Fruit fly (Drosophila melanogaster): Measurements from ENCODE around the gene CG12817.

Gene CG12817

DNA sequence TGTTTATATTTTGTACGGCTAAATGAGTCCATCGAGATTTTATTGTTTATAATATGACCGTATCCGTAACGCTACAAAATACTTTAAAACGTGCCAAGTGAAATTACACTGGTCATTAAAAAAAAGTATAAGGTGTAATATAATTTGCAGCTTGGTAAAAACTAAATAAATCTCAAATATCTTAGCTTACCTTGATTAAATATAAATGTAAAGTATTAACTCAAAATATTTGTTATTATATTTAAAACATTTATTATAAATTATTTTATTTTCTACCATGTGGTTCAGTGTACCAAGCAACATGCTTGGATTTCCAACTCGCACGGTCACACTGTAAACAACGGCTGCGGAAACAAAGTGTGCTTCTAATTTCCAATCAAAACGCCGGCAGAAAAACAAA, 37.3 kb upstream of the CG12817 start, which contains the start of the genes Sirt6 and pont (continued):
- peak; percentile 81 for TF ChIP-seq CG6765 (GFP tag; optimal IDR thresholded peaks at IDR 0.05)
- TF ChIP-seq CG15514 (GFP tag; optimal IDR thresholded peaks at IDR 0.05) = peak; percentile 83
- peak; percentile 95 for TF ChIP-seq CG30403 (GFP tag; optimal IDR thresholded peaks at IDR 0.05)
- TF ChIP-seq CG15269 (tag; optimal IDR thresholded peaks at IDR 0.05) = peak; percentile 96
- peak; percentile 95 for TF ChIP-seq Fer3 (tag; optimal IDR thresholded peaks at IDR 0.05)
- no peak for TF ChIP-seq CG2199 (GFP tag; IDR thresholded peaks at IDR 0.05)
- TF ChIP-seq amos (GFP tag; IDR thresholded peaks at IDR 0.05; ENCODE audit: partially characterized antibody) = no peak
- TF ChIP-seq Elba2 (GFP tag; optimal IDR thresholded peaks at IDR 0.05) = peak; percentile 54
- peak; percentile 93 for TF ChIP-seq az2 (GFP tag; optimal IDR thresholded peaks at IDR 0.05)
- no peak for TF ChIP-seq Oaz (GFP tag; IDR thresholded peaks at IDR 0.05)
- no peak for TF ChIP-seq CG4282 (GFP tag; optimal IDR thresholded peaks at IDR 0.05)
- TF ChIP-seq otp (GFP tag; IDR thresholded peaks at IDR 0.05) = no peak
- TF ChIP-seq CG1603 (tag; optimal IDR thresholded peaks at IDR 0.05) = peak; percentile 41
- no peak for TF ChIP-seq CG32532 (GFP tag; IDR thresholded peaks at IDR 0.05)
- no peak for TF ChIP-seq CG8765 (GFP tag; IDR thresholded peaks at IDR 0.05)
- TF ChIP-seq CG2116 (GFP tag; optimal IDR thresholded peaks at IDR 0.05) = peak; percentile 72
- TF ChIP-seq da (GFP tag; optimal IDR thresholded peaks at IDR 0.05) = no peak
- TF ChIP-seq nom (GFP tag; optimal IDR thresholded peaks at IDR 0.05) = no peak
- TF ChIP-seq CG14965 (GFP tag; optimal IDR thresholded peaks at IDR 0.05; ENCODE audit: borderline replicate concordance) = no peak
- peak; percentile 92 for TF ChIP-seq Chrac-16 (GFP tag; optimal IDR thresholded peaks at IDR 0.05)
- TF ChIP-seq odd (GFP tag; optimal IDR thresholded peaks at IDR 0.05) = peak; percentile 83
- no peak for TF ChIP-seq seq (GFP tag; IDR thresholded peaks at IDR 0.05)
- no peak for TF ChIP-seq CG12236 (GFP tag; optimal IDR thresholded peaks at IDR 0.05)
- TF ChIP-seq HmgD (GFP tag; optimal IDR thresholded peaks at IDR 0.05) = no peak
- TF ChIP-seq CG1529 (GFP tag; optimal IDR thresholded peaks at IDR 0.05) = peak; percentile 76
- TF ChIP-seq ase (GFP tag; IDR thresholded peaks at IDR 0.05) = no peak
- TF ChIP-seq CG17359 (tag; optimal IDR thresholded peaks at IDR 0.05) = peak; percentile 96
- peak; percentile 29 for TF ChIP-seq corto (GFP tag; optimal IDR thresholded peaks at IDR 0.05)
- peak; percentile 70 for TF ChIP-seq CG10543 (GFP tag; optimal IDR thresholded peaks at IDR 0.05)
- peak; percentile 95 for TF ChIP-seq CG11093 (GFP tag; IDR thresholded peaks at IDR 0.05)
- peak; percentile 11 for TF ChIP-seq Sry-δ (GFP tag; optimal IDR thresholded peaks at IDR 0.05)
- TF ChIP-seq ap (GFP tag; IDR thresholded peaks at IDR 0.05) = no peak
- TF ChIP-seq fd3F (GFP tag; optimal IDR thresholded peaks at IDR 0.05) = peak; percentile 97
- TF ChIP-seq Optix (GFP tag; IDR thresholded peaks at IDR 0.05) = no peak
- peak; percentile 97 for TF ChIP-seq CG2678 (tag; optimal IDR thresholded peaks at IDR 0.05)
- no peak for TF ChIP-seq Rfx (GFP tag; IDR thresholded peaks at IDR 0.05)
- no peak for TF ChIP-seq H15 (GFP tag; IDR thresholded peaks at IDR 0.05)
- TF ChIP-seq CG4424 (GFP tag; optimal IDR thresholded peaks at IDR 0.05) = peak; percentile 93
- peak; percentile 97 for TF ChIP-seq CG8388 (GFP tag; optimal IDR thresholded peaks at IDR 0.05)
- no peak for TF ChIP-seq CG5953 (GFP tag; IDR thresholded peaks at IDR 0.05)
- TF ChIP-seq CG3065 (GFP tag; optimal IDR thresholded peaks at IDR 0.05) = peak; percentile 88
- TF ChIP-seq E2f2 (GFP tag; IDR thresholded peaks at IDR 0.05) = no peak
- no peak for TF ChIP-seq so (GFP tag; IDR thresholded peaks at IDR 0.05)
- no peak for TF ChIP-seq CG1024 (GFP tag; IDR thresholded peaks at IDR 0.05)
- TF ChIP-seq salm (tag; optimal IDR thresholded peaks at IDR 0.05) = peak; percentile 91
- TF ChIP-seq Atf6 (GFP tag; IDR thresholded peaks at IDR 0.05) = no peak
- peak; percentile 94 for TF ChIP-seq CG15696 (tag; optimal IDR thresholded peaks at IDR 0.05)
- TF ChIP-seq E2f1 (GFP tag; IDR thresholded peaks at IDR 0.05) = no peak
- TF ChIP-seq CG9932 (GFP tag; IDR thresholded peaks at IDR 0.05) = no peak
- no peak for TF ChIP-seq fu2 (GFP tag; optimal IDR thresholded peaks at IDR 0.05)
- TF ChIP-seq CG11398 (GFP tag; optimal IDR thresholded peaks at IDR 0.05) = peak; percentile 1
- TF ChIP-seq CG6254 (GFP tag; optimal IDR thresholded peaks at IDR 0.05) = peak; percentile 81
